Worm (Caenorhabditis elegans) whole organism, L2 larva: ENCODE data around the gene T19E7.6.

Source experiments
- C34F6.9 ChIP-seq: fragments of 150-350 bp; optimal IDR thresholded peaks from 2 replicates; lab custom pipeline; 2014; ENCODE audit warnings: missing biosample characterization, missing genetic modification characterization
- F13H6.1 ChIP-seq: sonication (generic microtip); optimal IDR thresholded peaks from 2 replicates; lab custom pipeline; 2016; ENCODE audit warnings: missing genetic modification characterization, missing compliant biosample characterization
- Y55F3AM.14 ChIP-seq: fragments of 200-800 bp; sonication (Bioruptor generic); optimal IDR thresholded peaks from 2 replicates; lab custom pipeline; 2018; ENCODE audit warnings: mild to moderate bottlenecking, missing genetic modification characterization, missing compliant biosample characterization
- ZK546.5 ChIP-seq: sonication (generic microtip); optimal IDR thresholded peaks from 2 replicates; lab custom pipeline; 2017; ENCODE audit warnings: missing biosample characterization, missing genetic modification characterization
- alr-1 ChIP-seq: fragments of 150-350 bp; optimal IDR thresholded peaks from 2 replicates; lab custom pipeline; 2014; ENCODE audit warnings: missing biosample characterization, missing genetic modification characterization
- aly-2 ChIP-seq: fragments of 150-350 bp; optimal IDR thresholded peaks from 2 replicates; lab custom pipeline; 2014; ENCODE audit warnings: missing biosample characterization, missing genetic modification characterization
- ama-1 ChIP-seq: fragments of 150-350 bp; optimal IDR thresholded peaks from 2 replicates; lab custom pipeline; 2018; ENCODE audit warnings: inconsistent platforms
- ceh-16 ChIP-seq: fragments of 150-350 bp; optimal IDR thresholded peaks from 2 replicates; lab custom pipeline; 2014; ENCODE audit warnings: missing biosample characterization, missing genetic modification characterization
- ceh-82 ChIP-seq: fragments of 150-350 bp; optimal IDR thresholded peaks from 2 replicates; lab custom pipeline; 2014; ENCODE audit warnings: missing biosample characterization, missing genetic modification characterization
- dmd-4 ChIP-seq: sonication (generic microtip); optimal IDR thresholded peaks from 2 replicates; lab custom pipeline; 2017; ENCODE audit warnings: missing biosample characterization, missing genetic modification characterization
- egl-27 ChIP-seq: sonication (generic microtip); optimal IDR thresholded peaks from 3 replicates; lab custom pipeline; 2017; ENCODE audit warnings: missing biosample characterization, missing genetic modification reagents, missing genetic modification characterization
- elt-1 ChIP-seq: fragments of 150-350 bp; optimal IDR thresholded peaks from 2 replicates; lab custom pipeline; 2014; ENCODE audit warnings: missing biosample characterization, missing genetic modification characterization
- elt-3 ChIP-seq: sonication (generic microtip); optimal IDR thresholded peaks from 2 replicates; lab custom pipeline; 2017; ENCODE audit warnings: missing biosample characterization, missing genetic modification characterization
- fos-1 ChIP-seq: fragments of 150-350 bp; optimal IDR thresholded peaks from 2 replicates; lab custom pipeline; 2014; ENCODE audit warnings: missing biosample characterization, missing genetic modification characterization
- gmeb-1 ChIP-seq: fragments of 150-350 bp; optimal IDR thresholded peaks from 2 replicates; lab custom pipeline; 2014; ENCODE audit warnings: missing biosample characterization, missing genetic modification characterization
- lin-13 ChIP-seq: fragments of 150-350 bp; optimal IDR thresholded peaks from 2 replicates; lab custom pipeline; 2014; ENCODE audit warnings: missing biosample characterization, missing genetic modification reagents, missing genetic modification characterization
- lsy-2 ChIP-seq, 2 experiments: fragments of 150-350 bp in 1 of 2; sonication (generic microtip) in 1 of 2; optimal IDR thresholded peaks; 2 replicates each; lab custom pipeline; 2014 to 2017; ENCODE audit warnings: missing biosample characterization in 2 of 2, missing genetic modification characterization in 2 of 2
- mab-5 ChIP-seq: fragments of 150-350 bp; optimal IDR thresholded peaks from 2 replicates; lab custom pipeline; 2014; ENCODE audit warnings: missing biosample characterization, missing genetic modification characterization
- mbf-1 ChIP-seq: sonication (generic microtip); optimal IDR thresholded peaks from 2 replicates; lab custom pipeline; 2017; ENCODE audit warnings: missing biosample characterization, missing genetic modification characterization
- mdl-1 ChIP-seq, 2 experiments: fragments of 150-350 bp in 1 of 2; sonication (generic microtip) in 1 of 2; optimal IDR thresholded peaks; 2 replicates each; lab custom pipeline; 2017; ENCODE audit warnings: missing biosample characterization in 2 of 2, missing genetic modification characterization in 2 of 2
- nhr-10 ChIP-seq: sonication (generic microtip); optimal IDR thresholded peaks from 2 replicates; lab custom pipeline; 2017; ENCODE audit warnings: missing biosample characterization, missing genetic modification characterization
- nhr-11 ChIP-seq: fragments of 150-350 bp; optimal IDR thresholded peaks from 2 replicates; lab custom pipeline; 2014; ENCODE audit warnings: missing biosample characterization, missing genetic modification characterization
- nhr-12 ChIP-seq: fragments of 150-350 bp; optimal IDR thresholded peaks from 2 replicates; lab custom pipeline; 2014; ENCODE audit warnings: missing biosample characterization, missing genetic modification characterization
- nhr-129 ChIP-seq: fragments of 150-350 bp; optimal IDR thresholded peaks from 2 replicates; lab custom pipeline; 2014; ENCODE audit warnings: missing biosample characterization, missing genetic modification characterization
- nhr-21 ChIP-seq: fragments of 150-350 bp; optimal IDR thresholded peaks from 2 replicates; lab custom pipeline; 2014; ENCODE audit warnings: missing biosample characterization, missing genetic modification characterization
- nhr-23 ChIP-seq: fragments of 150-350 bp; optimal IDR thresholded peaks from 2 replicates; lab custom pipeline; 2014; ENCODE audit warnings: missing biosample characterization, missing genetic modification reagents, missing genetic modification characterization
- nhr-237 ChIP-seq: fragments of 150-350 bp; optimal IDR thresholded peaks from 2 replicates; lab custom pipeline; 2014; ENCODE audit warnings: missing biosample characterization, missing genetic modification characterization
- nhr-25 ChIP-seq: fragments of 150-350 bp; sonication (generic microtip); optimal IDR thresholded peaks from 3 replicates; lab custom pipeline; 2014; ENCODE audit warnings: missing biosample characterization, missing genetic modification characterization
- nhr-77 ChIP-seq: fragments of 150-350 bp; optimal IDR thresholded peaks from 2 replicates; lab custom pipeline; 2014; ENCODE audit warnings: missing biosample characterization, missing genetic modification characterization
- peb-1 ChIP-seq: fragments of 150-350 bp; optimal IDR thresholded peaks from 2 replicates; lab custom pipeline; 2014; ENCODE audit warnings: missing biosample characterization, missing genetic modification characterization
- sem-4 ChIP-seq: fragments of 150-350 bp; optimal IDR thresholded peaks from 2 replicates; lab custom pipeline; 2014; ENCODE audit warnings: missing biosample characterization, missing genetic modification reagents, missing genetic modification characterization
- skn-1 ChIP-seq: sonication (generic microtip); optimal IDR thresholded peaks from 2 replicates; lab custom pipeline; 2017; ENCODE audit warnings: missing biosample characterization, missing genetic modification characterization
- sma-3 ChIP-seq: sonication (generic microtip); optimal IDR thresholded peaks from 2 replicates; lab custom pipeline; 2016; ENCODE audit warnings: missing genetic modification reagents, missing genetic modification characterization, missing compliant biosample characterization
- sma-9 ChIP-seq, 2 experiments: fragments of 150-350 bp in 1 of 2; sonication (generic microtip) in 1 of 2; optimal IDR thresholded peaks; 2 replicates each; lab custom pipeline; 2014 to 2016; ENCODE audit warnings: missing genetic modification characterization in 2 of 2, mild to moderate bottlenecking in 1 of 2, missing biosample characterization in 1 of 2, missing compliant biosample characterization in 1 of 2, missing genetic modification reagents in 1 of 2, moderate library complexity in 1 of 2
- snpc-4 ChIP-seq: fragments of 150-350 bp; optimal IDR thresholded peaks from 2 replicates; lab custom pipeline; 2014; ENCODE audit warnings: missing biosample characterization, missing genetic modification characterization
- unc-39 ChIP-seq: fragments of 150-350 bp; optimal IDR thresholded peaks from 2 replicates; lab custom pipeline; 2014; ENCODE audit warnings: missing biosample characterization, missing genetic modification characterization
- unc-55 ChIP-seq: fragments of 150-350 bp; sonication (generic microtip); optimal IDR thresholded peaks from 3 replicates; lab custom pipeline; 2014; ENCODE audit warnings: missing biosample characterization, missing genetic modification reagents, missing genetic modification characterization
- unc-62 ChIP-seq: fragments of 150-350 bp; optimal IDR thresholded peaks from 2 replicates; lab custom pipeline; 2014; ENCODE audit warnings: missing biosample characterization, missing genetic modification reagents, missing genetic modification characterization
- zag-1 ChIP-seq: fragments of 150-350 bp; optimal IDR thresholded peaks from 2 replicates; lab custom pipeline; 2014; ENCODE audit warnings: missing biosample characterization, missing genetic modification characterization
- ztf-1 ChIP-seq: fragments of 200-800 bp; sonication (Bioruptor generic); conservative IDR thresholded peaks from 2 replicates; pipeline ENCODE4 v1.3.6; 2022; ENCODE audit warnings: missing genetic modification characterization, missing compliant biosample characterization
- ztf-11 ChIP-seq: sonication (generic microtip); optimal IDR thresholded peaks from 2 replicates; lab custom pipeline; 2017; ENCODE audit warnings: missing biosample characterization, missing genetic modification characterization
- ztf-4 ChIP-seq: fragments of 150-350 bp; optimal IDR thresholded peaks from 2 replicates; lab custom pipeline; 2014; ENCODE audit warnings: missing biosample characterization, missing genetic modification characterization

The T19E7.6 gene

ce11 chrIV:5682547-5683234 is 13.4 kb upstream of the T19E7.6 start, which contains the start of the genes C55C3.7 and C55C3.6:
Gene C55C3.7, minus strand, starts transcription at chrIV:5682647.
Gene C55C3.6, plus strand, starts transcription at chrIV:5683184.
- TF ChIP-seq elt-1 (tag; lab: Kevin White, UChicago), result no peak
- TF ChIP-seq sem-4 (tag; lab: Kevin White, UChicago), result no peak
- TF ChIP-seq peb-1 (tag; lab: Kevin White, UChicago), result no peak
- no peak for TF ChIP-seq mdl-1 (tag; optimal IDR thresholded peaks at IDR 0.05; lab: Kevin White, UChicago)
- TF ChIP-seq unc-62 (GFP tag; lab: Kevin White, UChicago), result no peak
- TF ChIP-seq mbf-1 (tag; lab: Kevin White, UChicago), result no peak
- TF ChIP-seq nhr-10 (tag; lab: Kevin White, UChicago), result no peak
- no peak for TF ChIP-seq sma-9 (GFP tag; optimal IDR thresholded peaks at IDR 0.05; lab: Kevin White, UChicago)
- TF ChIP-seq sma-9 (tag; optimal IDR thresholded peaks at IDR 0.05; lab: Kevin White, UChicago), result no peak
- TF ChIP-seq Y55F3AM.14, result no peak
- no peak for TF ChIP-seq lsy-2 (tag; optimal IDR thresholded peaks at IDR 0.05; lab: Kevin White, UChicago)
- TF ChIP-seq F13H6.1, result no peak
- TF ChIP-seq elt-3 (tag; lab: Kevin White, UChicago), result no peak
- TF ChIP-seq unc-55, result no peak
- TF ChIP-seq nhr-23 (tag; lab: Kevin White, UChicago), result no peak
- TF ChIP-seq ZK546.5 (tag; lab: Kevin White, UChicago), result no peak
- no peak for TF ChIP-seq nhr-11 (tag; lab: Kevin White, UChicago)
- no peak for TF ChIP-seq dmd-4 (tag; lab: Kevin White, UChicago)
- no peak for TF ChIP-seq ceh-82
- TF ChIP-seq nhr-77, result no peak
- TF ChIP-seq C34F6.9 (tag; lab: Kevin White, UChicago), result no peak

ce11 chrIV:5678044-5678443 is 8.7 kb upstream of the T19E7.6 start, which contains the start of gene C55C3.4:
Gene C55C3.4, minus strand, starts transcription at chrIV:5678144.
- TF ChIP-seq lsy-2 (tag; optimal IDR thresholded peaks at IDR 0.05; lab: Kevin White, UChicago) (no peak), ztf-4 (tag; lab: Kevin White, UChicago) (no peak), mab-5 (tag; lab: Kevin White, UChicago) (no peak), snpc-4 (tag; lab: Kevin White, UChicago) (no peak), nhr-237 (no peak), ztf-1 (no peak), ZK546.5 (tag; lab: Kevin White, UChicago) (no peak), unc-55 (no peak), unc-39 (tag; lab: Kevin White, UChicago) (no peak), nhr-10 (tag; lab: Kevin White, UChicago) (no peak), unc-62 (GFP tag; lab: Kevin White, UChicago) (no peak), nhr-12 (tag; lab: Kevin White, UChicago) (no peak)

- TF ChIP-seq egl-27 (tag; lab: Kevin White, UChicago) (no peak), C34F6.9 (tag; lab: Kevin White, UChicago) (no peak), mdl-1 (tag; optimal IDR thresholded peaks at IDR 0.05; lab: Kevin White, UChicago) (no peak), zag-1 (no peak), snpc-4 (tag; lab: Kevin White, UChicago) (no peak), unc-55 (no peak), mab-5 (tag; lab: Kevin White, UChicago) (no peak), sem-4 (tag; lab: Kevin White, UChicago) (no peak), dmd-4 (tag; lab: Kevin White, UChicago) (no peak), alr-1 (tag; lab: Kevin White, UChicago) (no peak), ztf-11 (tag; lab: Kevin White, UChicago) (no peak)
Observed at ce11 chrIV:5674435-5674834, 5.1 kb upstream of the T19E7.6 start, which contains the start of gene srd-5. Gene srd-5, minus strand, starts transcription at chrIV:5674535.

ce11 chrIV:5671325-5671724 is 2.0 kb upstream of the T19E7.6 start:
- TF ChIP-seq F13H6.1 (peak; percentile 62), nhr-77 (no peak)
- TF ChIP-seq, all 48 proteins: peak for 1

ce11 chrIV:5667191-5667590 is 2.1 kb downstream of the T19E7.6 start:
- no peak for TF ChIP-seq aly-2
- TF ChIP-seq sem-4 (tag; lab: Kevin White, UChicago), result no peak
- TF ChIP-seq peb-1 (tag; lab: Kevin White, UChicago), result no peak
- no peak for TF ChIP-seq ztf-4 (tag; lab: Kevin White, UChicago)
- TF ChIP-seq zag-1, result peak; percentile 3
- TF ChIP-seq ceh-16, result no peak
- TF ChIP-seq snpc-4 (tag; lab: Kevin White, UChicago), result no peak
- TF ChIP-seq lin-13 (GFP tag; lab: Kevin White, UChicago), result no peak
- TF ChIP-seq skn-1 (tag; lab: Kevin White, UChicago), result peak; percentile 88
- TF ChIP-seq nhr-129, result peak; percentile 21
- no peak for TF ChIP-seq egl-27 (tag; lab: Kevin White, UChicago)
- no peak for TF ChIP-seq gmeb-1 (tag; lab: Kevin White, UChicago)
- no peak for TF ChIP-seq unc-39 (tag; lab: Kevin White, UChicago)
- TF ChIP-seq ZK546.5 (tag; lab: Kevin White, UChicago), result no peak
- no peak for TF ChIP-seq unc-62 (GFP tag; lab: Kevin White, UChicago)
- TF ChIP-seq lsy-2 (tag; optimal IDR thresholded peaks at IDR 0.05; lab: Kevin White, UChicago), result peak in 1 of 2 experiments; percentile 44
- peak; percentile 50 for TF ChIP-seq fos-1 (tag; lab: Kevin White, UChicago)
- no peak for TF ChIP-seq ama-1
- TF ChIP-seq nhr-25, result no peak
- TF ChIP-seq ceh-82, result no peak
- peak; percentile 52 for TF ChIP-seq C34F6.9 (tag; lab: Kevin White, UChicago)
- TF ChIP-seq nhr-21, result no peak
- TF ChIP-seq sma-3 (GFP tag; lab: Kevin White, UChicago), result peak; percentile 7
